Worm (Caenorhabditis elegans): ENCODE results near the gene zim-3.
A peak's percentile ranks its signal among the peaks of the same experiment; 100 is the strongest.

Gene zim-3

DNA sequence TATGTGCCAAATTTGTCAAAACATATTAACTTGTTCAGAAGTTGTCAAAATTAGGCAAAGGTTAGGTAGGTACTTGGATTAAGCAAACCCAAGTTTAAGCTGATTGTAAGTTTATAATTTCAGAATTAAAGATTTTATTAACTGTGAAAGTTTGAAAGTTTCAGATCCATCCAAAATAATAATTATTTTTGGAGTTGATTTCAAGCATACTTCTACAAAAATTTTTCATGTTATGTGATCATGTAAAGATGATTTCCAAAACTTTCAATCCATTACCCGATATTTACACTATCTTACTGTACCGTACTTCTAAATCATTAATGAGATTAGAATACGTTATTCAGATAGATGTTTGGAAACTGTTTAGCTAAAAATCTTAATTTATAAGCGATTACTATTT lies 6.1 kb downstream of the zim-3 start:
- TF ChIP-seq C38D4.7 (GFP tag; optimal IDR thresholded peaks at IDR 0.05) (no peak), K09A11.1 (tag; optimal IDR thresholded peaks at IDR 0.05; ENCODE audit: insufficient read depth) (no peak), ceh-24 (tag; optimal IDR thresholded peaks at IDR 0.05) (no peak)

DNA sequence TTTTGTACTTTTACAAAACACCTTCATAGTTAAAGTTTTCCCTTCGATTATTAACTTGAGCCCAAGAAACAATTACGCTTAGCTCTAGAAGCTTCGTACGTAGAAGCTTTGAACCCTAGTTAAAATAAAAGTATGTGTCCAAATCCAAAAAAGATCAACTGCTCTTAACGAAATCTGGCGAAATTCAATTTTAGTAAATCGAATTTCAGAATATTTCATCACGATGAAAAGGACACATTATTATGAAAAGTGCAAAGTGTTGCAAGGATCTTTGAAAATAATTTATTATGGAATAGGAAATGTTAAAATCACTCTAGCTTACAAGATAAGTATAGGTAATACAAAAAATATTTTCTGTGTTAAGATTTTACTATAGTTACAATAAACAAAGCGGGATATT lies 6.8 kb downstream of the zim-3 start:
- no peak for TF ChIP-seq ceh-30 (tag; optimal IDR thresholded peaks at IDR 0.05)
- no peak for TF ChIP-seq pros-1 (tag; optimal IDR thresholded peaks at IDR 0.05)
- TF ChIP-seq dmd-4 (tag; optimal IDR thresholded peaks at IDR 0.05; ENCODE audit: borderline replicate concordance), result no peak
- TF ChIP-seq fkh-10 (GFP tag; optimal IDR thresholded peaks at IDR 0.05), result no peak
- no peak for TF ChIP-seq tbx-7 (tag; optimal IDR thresholded peaks at IDR 0.05)
- TF ChIP-seq ceh-19 (GFP tag; optimal IDR thresholded peaks at IDR 0.05), result no peak
- TF ChIP-seq unc-42 (tag; optimal IDR thresholded peaks at IDR 0.05), result peak; percentile 10

DNA sequence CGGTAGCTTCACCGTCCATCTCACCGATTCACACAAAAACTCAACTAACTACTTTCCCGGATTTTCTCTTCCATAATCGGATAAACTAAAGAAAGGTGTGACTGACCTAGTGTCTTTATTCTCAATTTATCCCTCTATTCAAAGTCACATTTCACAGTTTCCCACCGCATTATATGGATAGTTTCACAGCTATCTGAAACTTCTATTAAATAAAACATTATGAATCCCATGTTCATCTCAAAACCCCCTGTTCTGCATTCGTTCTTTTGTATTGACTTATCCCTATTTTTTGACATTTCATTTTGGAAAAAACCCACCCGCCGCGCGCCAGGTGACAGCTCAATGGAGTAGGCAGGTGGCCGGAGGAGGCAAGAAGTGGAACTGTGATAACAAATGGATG lies 9.3 kb downstream of the zim-3 start:
- TF ChIP-seq lim-6 (tag; optimal IDR thresholded peaks at IDR 0.05), result no peak
- TF ChIP-seq ref-2 (tag; optimal IDR thresholded peaks at IDR 0.05), result no peak
- no peak for TF ChIP-seq T23F11.4 (GFP tag; optimal IDR thresholded peaks at IDR 0.05)
- no peak for TF ChIP-seq che-1 (tag; optimal IDR thresholded peaks at IDR 0.05)
- TF ChIP-seq sox-4 (tag; optimal IDR thresholded peaks at IDR 0.05), result no peak
- no peak for TF ChIP-seq F13H6.1 (tag; optimal IDR thresholded peaks at IDR 0.05)
- no peak for TF ChIP-seq lin-11 (tag; optimal IDR thresholded peaks at IDR 0.05)
- no peak for TF ChIP-seq C08G9.2 (tag; optimal IDR thresholded peaks at IDR 0.05)

DNA sequence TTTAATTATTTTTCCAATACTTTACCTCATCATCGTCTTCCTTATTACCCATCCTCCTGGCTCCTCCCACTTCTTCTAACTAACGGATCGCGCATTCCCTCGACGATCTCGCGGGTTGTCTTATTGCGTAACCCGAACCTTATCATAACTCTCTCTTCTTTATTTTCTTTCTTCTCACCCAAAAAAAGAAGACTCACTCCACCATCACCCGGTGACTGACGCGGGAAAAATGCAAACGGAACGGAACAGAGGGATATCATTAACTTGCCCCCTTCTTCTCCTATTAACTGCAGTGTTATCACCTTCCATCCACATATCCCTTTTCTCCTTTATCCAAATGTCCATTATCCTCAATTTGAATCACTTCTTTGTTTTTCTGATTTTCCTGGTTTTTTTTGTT lies 11.6 kb downstream of the zim-3 start:
- TF ChIP-seq syd-9 (tag; optimal IDR thresholded peaks at IDR 0.05) (no peak), pha-2 (tag; optimal IDR thresholded peaks at IDR 0.05) (no peak), madf-2 (tag; optimal IDR thresholded peaks at IDR 0.05) (no peak), ets-4 (tag; optimal IDR thresholded peaks at IDR 0.05) (no peak), dmd-4 (tag; optimal IDR thresholded peaks at IDR 0.05; ENCODE audit: borderline replicate concordance) (no peak), ref-2 (tag; optimal IDR thresholded peaks at IDR 0.05) (peak; percentile 31), ceh-6 (GFP tag; optimal IDR thresholded peaks at IDR 0.05) (no peak)

DNA sequence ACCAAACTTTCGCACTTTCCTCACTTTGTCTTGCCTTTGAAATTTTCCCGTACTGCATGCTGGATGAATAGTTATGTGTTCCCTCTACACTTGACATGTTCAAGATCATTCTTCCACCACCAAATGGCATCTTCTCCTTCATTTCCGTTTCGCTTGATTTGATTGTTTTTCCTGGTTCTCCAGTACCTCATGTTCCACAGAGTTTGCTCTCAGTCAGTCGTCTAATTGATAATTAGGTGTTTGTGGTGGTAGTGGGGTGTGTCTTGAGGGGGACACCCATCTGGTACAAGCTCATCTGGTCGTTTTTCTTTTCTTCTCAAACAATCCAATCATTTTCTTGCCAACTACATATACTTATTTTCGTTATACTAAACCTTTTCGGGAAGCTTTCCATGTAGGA lies 12.5 kb downstream of the zim-3 start:
- TF ChIP-seq unc-42 (tag; optimal IDR thresholded peaks at IDR 0.05) (peak; percentile 69), dmd-4 (tag; optimal IDR thresholded peaks at IDR 0.05; ENCODE audit: borderline replicate concordance) (no peak)

DNA sequence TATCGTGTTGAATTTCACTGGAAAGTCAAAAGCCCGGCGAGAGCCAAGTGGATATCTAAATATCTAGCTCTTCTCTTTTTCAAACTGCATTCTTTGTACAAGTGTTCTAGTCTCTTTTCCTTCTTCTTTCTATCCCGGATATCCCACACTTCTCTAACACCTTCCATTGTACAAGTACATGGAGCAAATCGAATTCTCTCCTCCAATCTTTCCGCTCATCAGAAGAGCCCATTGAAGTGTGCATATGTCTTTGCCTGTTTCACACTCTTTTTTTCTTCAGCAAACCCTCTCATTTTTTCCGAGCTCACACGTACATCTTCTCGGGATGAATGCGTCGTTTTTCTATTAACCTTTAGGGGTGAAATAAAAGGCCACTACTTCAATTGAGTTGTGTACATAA lies 15.0 kb downstream of the zim-3 start:
- no peak for TF ChIP-seq ztf-16 (tag; optimal IDR thresholded peaks at IDR 0.05)
- TF ChIP-seq unc-42 (tag; optimal IDR thresholded peaks at IDR 0.05), result peak; percentile 59

DNA sequence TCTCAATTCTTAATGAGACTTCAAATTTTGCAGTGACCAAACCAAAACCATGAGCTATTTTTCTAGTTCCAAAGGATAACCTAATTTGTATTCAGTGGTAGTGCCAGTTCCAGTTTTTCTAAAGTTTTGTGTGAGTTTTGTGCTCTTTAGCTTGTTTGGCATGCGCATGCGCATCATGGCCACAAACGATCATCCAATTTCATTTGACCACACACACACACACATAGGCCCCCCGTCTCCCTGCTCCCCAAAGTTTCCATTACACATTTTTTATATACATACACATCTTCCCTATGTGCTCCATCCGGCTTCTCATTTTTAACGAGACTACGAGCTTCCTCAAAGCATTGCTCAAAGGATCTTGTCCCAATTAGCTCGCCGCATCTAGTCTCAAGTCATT lies 16.0 kb downstream of the zim-3 start:
- TF ChIP-seq unc-42 (tag; optimal IDR thresholded peaks at IDR 0.05), result peak; percentile 83
- no peak for TF ChIP-seq gmeb-2 (tag; optimal IDR thresholded peaks at IDR 0.05)
- TF ChIP-seq lim-6 (tag; optimal IDR thresholded peaks at IDR 0.05), result no peak

DNA sequence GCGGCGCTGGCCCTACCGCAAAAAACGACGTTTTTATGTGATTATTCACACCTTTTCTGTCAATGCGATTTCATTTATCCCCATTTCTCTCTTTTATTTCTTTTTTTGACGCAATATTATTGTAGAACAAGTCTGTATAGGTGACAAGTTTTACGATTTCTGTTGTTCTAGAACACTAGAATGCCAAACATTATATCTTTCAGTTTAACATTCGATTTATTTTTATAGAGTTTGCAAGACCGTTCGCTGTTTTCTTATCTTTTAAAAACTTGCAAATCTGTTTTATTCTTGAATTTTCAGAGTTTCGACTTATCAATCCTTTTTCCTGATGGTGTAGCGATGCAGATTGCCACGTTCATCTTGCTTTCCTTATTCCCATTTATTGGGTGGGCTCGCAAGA lies 17.5 kb downstream of the zim-3 start, which contains the start of gene efn-2:
efn-2 (plus strand) TSS at position 301 of the 400 bp plus-strand sequence.
- TF ChIP-seq pag-3 (tag; optimal IDR thresholded peaks at IDR 0.05; ENCODE audit: borderline replicate concordance) (no peak), ets-4 (tag; optimal IDR thresholded peaks at IDR 0.05) (no peak), dve-1 (tag; optimal IDR thresholded peaks at IDR 0.05) (no peak), ceh-45 (GFP tag; IDR thresholded peaks at IDR 0.05) (no peak), fkh-10 (GFP tag; optimal IDR thresholded peaks at IDR 0.05) (no peak), ama-1 (optimal IDR thresholded peaks at IDR 0.05) (no peak), ceh-6 (GFP tag; optimal IDR thresholded peaks at IDR 0.05) (no peak), ttx-3 (tag; optimal IDR thresholded peaks at IDR 0.05) (no peak), K09A11.1 (tag; optimal IDR thresholded peaks at IDR 0.05; ENCODE audit: insufficient read depth) (no peak), elt-2 (tag; optimal IDR thresholded peaks at IDR 0.05) (no peak), unc-86 (tag; optimal IDR thresholded peaks at IDR 0.05) (no peak), hlh-13 (GFP tag; optimal IDR thresholded peaks at IDR 0.05) (no peak), sdc-2 (tag; optimal IDR thresholded peaks at IDR 0.05) (no peak), nhr-11 (tag; optimal IDR thresholded peaks at IDR 0.05) (no peak)
